Worm (Caenorhabditis elegans): ENCODE data around the gene noah-2.

noah-2 gene

DNA sequence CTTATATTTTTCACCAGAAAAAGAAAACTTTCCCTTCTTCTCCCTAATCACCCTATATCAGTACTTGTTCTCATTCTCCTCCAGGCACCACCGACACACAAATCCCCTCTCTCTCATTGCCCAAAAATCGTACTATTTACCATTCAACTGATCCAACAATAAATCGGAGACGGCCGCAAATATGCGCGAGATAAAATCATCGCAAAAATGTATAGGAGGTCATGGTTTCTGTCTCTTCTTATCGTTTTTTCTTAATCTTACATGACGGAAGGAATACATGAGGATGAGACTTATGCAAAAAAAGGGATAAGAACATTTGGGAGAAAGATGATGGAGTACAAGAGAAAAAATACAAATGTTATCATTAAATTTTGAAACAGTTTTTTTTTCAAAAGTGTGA lies 4.7 kb upstream of the noah-2 start:
- no peak for TF ChIP-seq unc-62 (GFP tag; optimal IDR thresholded peaks at IDR 0.05)
- no peak for TF ChIP-seq nhr-12 (tag; optimal IDR thresholded peaks at IDR 0.05)
- TF ChIP-seq pqm-1 (tag; optimal IDR thresholded peaks at IDR 0.05): no peak
- TF ChIP-seq ceh-9 (tag; optimal IDR thresholded peaks at IDR 0.05): no peak
- TF ChIP-seq R02D3.7 (tag; optimal IDR thresholded peaks at IDR 0.05): no peak
- no peak for TF ChIP-seq nhr-76 (tag; optimal IDR thresholded peaks at IDR 0.05)
- TF ChIP-seq aly-2 (tag; optimal IDR thresholded peaks at IDR 0.05): no peak
- TF ChIP-seq egl-5 (tag; optimal IDR thresholded peaks at IDR 0.05): no peak
- TF ChIP-seq ama-1 (optimal IDR thresholded peaks at IDR 0.05): no peak
- TF ChIP-seq nhr-23 (tag; optimal IDR thresholded peaks at IDR 0.05): peak; percentile 78
- TF ChIP-seq elt-1 (tag; optimal IDR thresholded peaks at IDR 0.05): peak; percentile 59
- TF ChIP-seq fos-1 (tag; optimal IDR thresholded peaks at IDR 0.05): no peak
- TF ChIP-seq unc-39 (tag; optimal IDR thresholded peaks at IDR 0.05): no peak
- TF ChIP-seq nhr-28 (tag; optimal IDR thresholded peaks at IDR 0.05): no peak
- TF ChIP-seq mdl-1 (tag; optimal IDR thresholded peaks at IDR 0.05): no peak
- TF ChIP-seq ceh-28 (tag; optimal IDR thresholded peaks at IDR 0.05): no peak

- TF ChIP-seq nhr-25 (tag; optimal IDR thresholded peaks at IDR 0.05) (peak; percentile 68), nhr-237 (tag; optimal IDR thresholded peaks at IDR 0.05) (no peak), aly-2 (tag; optimal IDR thresholded peaks at IDR 0.05) (no peak), nhr-23 (tag; optimal IDR thresholded peaks at IDR 0.05) (peak; percentile 94)
Measured at ce11 chrIV:14089749-14090148, 1.3 kb upstream of the noah-2 start.

DNA sequence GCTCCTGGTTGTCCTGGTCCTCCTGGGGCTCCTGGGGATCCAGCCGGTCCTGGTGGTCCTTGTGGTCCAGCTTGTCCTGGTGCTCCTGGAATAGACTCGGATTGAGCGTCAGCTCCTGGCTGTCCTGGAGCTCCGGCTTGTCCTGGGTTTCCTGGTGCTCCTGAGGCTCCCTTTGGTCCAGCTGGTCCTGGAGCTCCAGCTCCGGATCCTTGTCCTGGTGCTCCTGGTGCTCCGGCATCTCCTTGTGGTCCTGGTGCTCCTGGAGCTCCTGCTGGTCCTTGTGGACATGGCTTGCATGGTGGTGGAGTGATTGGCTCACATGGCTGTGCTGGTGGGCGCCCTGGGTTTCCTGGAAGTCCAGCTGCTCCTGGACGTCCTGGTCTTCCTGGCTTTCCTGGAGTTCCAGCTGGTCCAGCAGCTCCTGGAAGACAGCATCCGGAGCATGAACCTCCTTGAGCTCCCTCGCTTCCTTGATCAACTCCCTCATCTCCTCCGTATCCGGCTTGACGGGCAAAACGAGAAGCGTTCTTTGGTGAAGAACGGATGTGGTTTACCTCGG lies 7.6 kb downstream of the noah-2 start:
- TF ChIP-seq mml-1 (tag; optimal IDR thresholded peaks at IDR 0.05): no peak
- TF ChIP-seq ceh-16 (tag; optimal IDR thresholded peaks at IDR 0.05): no peak
- TF ChIP-seq snpc-4 (tag; optimal IDR thresholded peaks at IDR 0.05): no peak
- TF ChIP-seq ceh-9 (tag; optimal IDR thresholded peaks at IDR 0.05): no peak
- no peak for TF ChIP-seq ama-1 (optimal IDR thresholded peaks at IDR 0.05)
- no peak for TF ChIP-seq elt-2 (tag; optimal IDR thresholded peaks at IDR 0.05)
- no peak for TF ChIP-seq nhr-77 (tag; optimal IDR thresholded peaks at IDR 0.05)
- TF ChIP-seq nhr-11 (tag; optimal IDR thresholded peaks at IDR 0.05): no peak
- no peak for TF ChIP-seq ceh-28 (tag; optimal IDR thresholded peaks at IDR 0.05)
- no peak for TF ChIP-seq pha-4 (tag; optimal IDR thresholded peaks at IDR 0.05)
- no peak for TF ChIP-seq aly-2 (tag; optimal IDR thresholded peaks at IDR 0.05)
- no peak for TF ChIP-seq R02D3.7 (tag; optimal IDR thresholded peaks at IDR 0.05)
- TF ChIP-seq jun-1 (tag; optimal IDR thresholded peaks at IDR 0.05): no peak

DNA sequence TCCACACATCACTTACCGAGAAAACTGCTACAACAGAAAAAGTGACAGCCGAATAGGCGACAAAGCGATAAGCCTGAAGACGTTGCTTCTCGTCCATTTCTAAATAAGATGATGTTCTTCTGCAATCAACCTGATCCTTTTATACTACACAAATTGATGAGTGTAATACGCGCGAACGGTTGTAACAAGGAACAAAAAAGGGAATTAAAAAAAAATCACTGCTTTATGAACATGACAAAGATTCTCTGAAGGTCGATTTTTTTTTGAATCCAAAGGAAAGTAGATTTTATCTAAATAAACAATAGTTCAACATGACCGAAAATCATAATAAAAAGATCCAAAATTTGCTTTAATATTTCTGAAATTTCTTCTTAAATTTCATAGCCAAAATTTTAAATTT lies 8.2 kb downstream of the noah-2 start, which contains the start of gene col-133:
Gene col-133, minus strand, starts transcription at position 101 of the 400 bp plus-strand sequence.
- TF ChIP-seq nhr-25 (tag; optimal IDR thresholded peaks at IDR 0.05): peak; percentile 12
- no peak for TF ChIP-seq ceh-9 (tag; optimal IDR thresholded peaks at IDR 0.05)

- peak; percentile 11 for TF ChIP-seq elt-2 (tag; optimal IDR thresholded peaks at IDR 0.05)
- TF ChIP-seq unc-62 (GFP tag; optimal IDR thresholded peaks at IDR 0.05): no peak
- peak; percentile 91 for TF ChIP-seq pha-4 (tag; optimal IDR thresholded peaks at IDR 0.05)
- TF ChIP-seq pqm-1 (tag; optimal IDR thresholded peaks at IDR 0.05): peak; percentile 8
- peak; percentile 3 for TF ChIP-seq skn-1 (tag; optimal IDR thresholded peaks at IDR 0.05)
- no peak for TF ChIP-seq nhr-77 (tag; optimal IDR thresholded peaks at IDR 0.05)
Measured at ce11 chrIV:14103054-14103453, 12.0 kb downstream of the noah-2 start, which contains the start of gene F52B11.5. Gene F52B11.5, minus strand, starts transcription at chrIV:14103231.

- TF ChIP-seq fos-1 (tag; optimal IDR thresholded peaks at IDR 0.05) (no peak), hmg-11 (tag; optimal IDR thresholded peaks at IDR 0.05) (no peak)
Measured at ce11 chrIV:14104745-14105144, 13.7 kb downstream of the noah-2 start.

DNA sequence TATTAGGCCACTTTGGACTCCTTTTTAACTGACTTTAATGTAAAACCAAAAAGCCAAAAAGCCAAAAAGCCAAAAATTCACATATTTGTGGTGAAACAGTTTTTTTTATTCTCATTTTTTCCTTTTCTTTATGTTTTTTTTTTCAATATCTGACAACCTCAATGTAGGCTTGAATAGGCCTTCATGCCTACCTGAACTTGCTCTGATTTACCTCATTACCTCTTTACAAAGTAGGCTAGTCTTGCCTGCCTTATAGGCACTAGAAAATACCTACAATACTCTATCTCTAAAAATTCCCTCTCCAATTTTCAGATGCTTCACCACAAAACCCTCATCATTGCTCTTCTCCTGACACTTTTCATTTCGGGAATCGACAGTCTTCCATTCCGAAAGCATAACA lies 15.2 kb downstream of the noah-2 start, which contains the start of gene ins-34:
Gene ins-34, plus strand, starts transcription at position 301 of the 400 bp plus-strand sequence.
- TF ChIP-seq mml-1 (tag; optimal IDR thresholded peaks at IDR 0.05) (no peak), ZK546.5 (tag; optimal IDR thresholded peaks at IDR 0.05) (no peak), hmg-11 (tag; optimal IDR thresholded peaks at IDR 0.05) (no peak), nhr-43 (tag; optimal IDR thresholded peaks at IDR 0.05; ENCODE audit: poor library complexity, severe bottlenecking) (no peak), fkh-10 (GFP tag; optimal IDR thresholded peaks at IDR 0.05) (no peak), egl-27 (tag; optimal IDR thresholded peaks at IDR 0.05) (no peak), aly-2 (tag; optimal IDR thresholded peaks at IDR 0.05) (no peak), lin-15B (tag; optimal IDR thresholded peaks at IDR 0.05) (no peak), unc-39 (tag; optimal IDR thresholded peaks at IDR 0.05) (no peak), unc-62 (GFP tag; optimal IDR thresholded peaks at IDR 0.05) (no peak), ceh-28 (tag; optimal IDR thresholded peaks at IDR 0.05) (no peak), ceh-16 (tag; optimal IDR thresholded peaks at IDR 0.05) (no peak), tbx-2 (tag; optimal IDR thresholded peaks at IDR 0.05) (no peak), ztf-4 (tag; optimal IDR thresholded peaks at IDR 0.05) (no peak), nhr-237 (tag; optimal IDR thresholded peaks at IDR 0.05) (no peak), fos-1 (tag; optimal IDR thresholded peaks at IDR 0.05) (no peak), ztf-11 (tag; optimal IDR thresholded peaks at IDR 0.05) (no peak)
